Worm (Caenorhabditis elegans): ENCODE data around the gene odr-3.

The odr-3 gene

ce11 chrV:13273302-13273701 is 24.0 kb upstream of the odr-3 start:
- TF ChIP-seq php-3 (GFP tag; IDR thresholded peaks at IDR 0.05): 0 out of 2 replicates have a peak, but pooled peaks have one; percentile 11
- TF ChIP-seq daf-16 (GFP tag; optimal IDR thresholded peaks at IDR 0.05): no peak
- peak; percentile 83 for TF ChIP-seq daf-16 (tag; optimal IDR thresholded peaks at IDR 0.05)
- no peak for TF ChIP-seq F44E2.7 (GFP tag; IDR thresholded peaks at IDR 0.05)
- peak; percentile 25 for TF ChIP-seq dve-1 (tag; optimal IDR thresholded peaks at IDR 0.05; ENCODE audit: insufficient read depth)
- peak; percentile 20 for TF ChIP-seq nhr-28 (tag; optimal IDR thresholded peaks at IDR 0.05)

ce11 chrV:13272275-13272674 is 22.9 kb upstream of the odr-3 start:
- TF ChIP-seq nhr-76 (tag; optimal IDR thresholded peaks at IDR 0.05): no peak
- TF ChIP-seq aha-1 (tag): peak; percentile 90

- peak; percentile 22 for TF ChIP-seq ztf-7 (tag; optimal IDR thresholded peaks at IDR 0.05)
- TF ChIP-seq hif-1 (tag; optimal IDR thresholded peaks at IDR 0.05): peak in 1 of 2 experiments; percentile 17
- peak; percentile 39 for TF ChIP-seq T20F7.1 (GFP tag; optimal IDR thresholded peaks at IDR 0.05)
- TF ChIP-seq hlh-11 (tag; optimal IDR thresholded peaks at IDR 0.05): peak; percentile 85
- peak; percentile 41 for TF ChIP-seq jun-1 (tag; optimal IDR thresholded peaks at IDR 0.05)
- TF ChIP-seq mdt-29 (GFP tag; IDR thresholded peaks at IDR 0.05): 0 out of 2 replicates have a peak, but pooled peaks have one; percentile 46
- no peak for TF ChIP-seq nhr-42 (GFP tag; IDR thresholded peaks at IDR 0.05)
- peak; percentile 81 for TF ChIP-seq nhr-48 (tag; optimal IDR thresholded peaks at IDR 0.05)
- TF ChIP-seq tra-1 (GFP tag; IDR thresholded peaks at IDR 0.05): peak; percentile 64
- TF ChIP-seq lin-15B (tag; optimal IDR thresholded peaks at IDR 0.05): no peak
- peak; percentile 32 to 59 for TF ChIP-seq lsy-2 (tag; optimal IDR thresholded peaks at IDR 0.05)
- TF ChIP-seq lin-1 (GFP tag; IDR thresholded peaks at IDR 0.05): peak; percentile 66; the same call in 1 of the 2 replicates
- 0 out of 2 replicates have a peak, but pooled peaks have one; percentile 35 for TF ChIP-seq Y105C5A.15 (GFP tag; IDR thresholded peaks at IDR 0.05)
- TF ChIP-seq hlh-30 (tag; optimal IDR thresholded peaks at IDR 0.05; ENCODE audit: insufficient read depth): peak; percentile 80
- TF ChIP-seq R02D3.7 (tag; optimal IDR thresholded peaks at IDR 0.05): no peak
- peak; percentile 6; the same call in 1 of the 2 replicates for TF ChIP-seq lin-38 (GFP tag; IDR thresholded peaks at IDR 0.05)
- peak; percentile 87 for TF ChIP-seq dve-1 (tag; optimal IDR thresholded peaks at IDR 0.05; ENCODE audit: insufficient read depth)
- TF ChIP-seq fos-1 (tag; optimal IDR thresholded peaks at IDR 0.05): peak; percentile 70
- peak; percentile 82 for TF ChIP-seq dmd-6 (GFP tag; IDR thresholded peaks at IDR 0.05)
- TF ChIP-seq nhr-102 (tag; optimal IDR thresholded peaks at IDR 0.05): peak; percentile 86
- TF ChIP-seq pqm-1 (tag; optimal IDR thresholded peaks at IDR 0.05): peak; percentile 81
- TF ChIP-seq Y48G9A.11 (GFP tag; IDR thresholded peaks at IDR 0.05): no peak
- TF ChIP-seq php-3 (GFP tag; IDR thresholded peaks at IDR 0.05): peak; percentile 80; the same call in 1 of the 2 replicates
- TF ChIP-seq nhr-28 (tag; optimal IDR thresholded peaks at IDR 0.05): peak; percentile 67
- no peak for TF ChIP-seq nhr-10 (tag; optimal IDR thresholded peaks at IDR 0.05)
- peak in 1 of 2 experiments; percentile 51 for TF ChIP-seq unc-62 (GFP tag; optimal IDR thresholded peaks at IDR 0.05 in 1 of 2)
- TF ChIP-seq unc-62 (tag; optimal IDR thresholded peaks at IDR 0.05): no peak
- TF ChIP-seq gei-8 (GFP tag; optimal IDR thresholded peaks at IDR 0.05): peak; percentile 42
- peak; percentile 64; the same call in 1 of the 2 replicates for TF ChIP-seq Y75B8A.6 (GFP tag; IDR thresholded peaks at IDR 0.05)
- TF ChIP-seq set-16 (GFP tag; IDR thresholded peaks at IDR 0.05): no peak
- TF ChIP-seq daf-16 (GFP tag; optimal IDR thresholded peaks at IDR 0.05): peak in 1 of 2 experiments; percentile 21
- peak; percentile 94 for TF ChIP-seq daf-16 (tag; optimal IDR thresholded peaks at IDR 0.05)
- no peak for TF ChIP-seq nhr-237 (tag; optimal IDR thresholded peaks at IDR 0.05)
- TF ChIP-seq sdz-12 (GFP tag; optimal IDR thresholded peaks at IDR 0.05): no peak
- peak; percentile 56 for TF ChIP-seq nhr-6 (tag; optimal IDR thresholded peaks at IDR 0.05)
- TF ChIP-seq mep-1 (tag; optimal IDR thresholded peaks at IDR 0.05): no peak
- no peak for TF ChIP-seq ceh-62 (tag; optimal IDR thresholded peaks at IDR 0.05)
- no peak for TF ChIP-seq hmg-1.1 (GFP tag; IDR thresholded peaks at IDR 0.05)
- peak; percentile 21 for TF ChIP-seq mes-2 (tag; optimal IDR thresholded peaks at IDR 0.05; ENCODE audit: poor library complexity, severe bottlenecking)
- TF ChIP-seq aha-1 (tag): peak; percentile 92
Measured at ce11 chrV:13269228-13269630, 19.9 kb upstream of the odr-3 start.
